Worm (Caenorhabditis elegans) whole organism, dauer: Measurements from ENCODE around the gene Y49F6B.14.

Experiments used
- unc-62 ChIP-seq: sonication (generic microtip); optimal IDR thresholded peaks from 2 replicates; lab custom pipeline; 2017; ENCODE audit warnings: missing biosample characterization, missing genetic modification reagents, missing genetic modification characterization

The Y49F6B.14 gene

ce11 chrII:3472817-3473216, 42.5 kb downstream of the Y49F6B.14 start, which contains the start of gene Y49F6B.6:
Gene Y49F6B.6 (plus strand): TSS chrII:3473117.
- TF ChIP-seq unc-62 (GFP tag; lab: Kevin White, UChicago), result no peak

ce11 chrII:3472316-3472715, 43.0 kb downstream of the Y49F6B.14 start, which contains the start of gene Y49F6B.12:
Gene Y49F6B.12 (minus strand): TSS chrII:3472416.
- TF ChIP-seq unc-62 (GFP tag; lab: Kevin White, UChicago), result no peak

- TF ChIP-seq unc-62 (GFP tag; lab: Kevin White, UChicago), result no peak
Measured at ce11 chrII:3471603-3472002, 43.7 kb downstream of the Y49F6B.14 start, which contains the start of gene Y49F6B.13. Gene Y49F6B.13 (minus strand): TSS chrII:3471703.

DNA sequence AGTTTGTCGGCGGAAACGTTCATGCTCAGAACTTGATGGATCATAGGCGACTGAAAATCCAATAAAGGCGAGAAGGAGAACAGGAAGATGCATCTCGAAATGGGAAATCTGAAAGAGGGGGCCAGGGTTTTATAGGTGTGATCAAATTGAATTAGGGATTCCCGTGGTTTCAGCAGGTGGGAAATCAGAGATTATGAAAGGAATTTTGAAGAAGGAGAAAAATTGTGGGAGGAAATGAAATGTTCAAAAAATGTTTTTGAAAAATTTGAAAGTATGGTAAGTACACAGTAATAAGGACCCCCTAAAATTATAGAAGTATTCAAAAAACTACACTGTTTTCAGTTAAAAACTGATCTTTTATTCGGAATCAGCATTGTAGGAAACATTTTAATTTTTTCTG, 44.7 kb downstream of the Y49F6B.14 start, which contains the start of gene Y49F6B.20:
Gene Y49F6B.20, minus strand, starts transcription at position 101 of the 400 bp plus-strand sequence.
- TF ChIP-seq unc-62 (GFP tag; lab: Kevin White, UChicago), result no peak
